Fruit fly (Drosophila melanogaster) whole organism, embryonic: ENCODE data around the gene RpS2.
A peak's percentile ranks its signal among the peaks of the same experiment; 100 is the strongest.

ENCODE experiments used
- BEAF-32 ChIP-seq: fragments of 200-800 bp; sonication (Bioruptor generic); optimal IDR thresholded peaks from 3 replicates; lab custom pipeline; 2017; ENCODE audit warnings: missing biosample characterization, missing genetic modification characterization, mild to moderate bottlenecking, moderate library complexity, missing genetic modification reagents
- C15 ChIP-seq: fragments of 200-800 bp; sonication (Bioruptor generic); IDR thresholded peaks from 3 replicates; pipeline ENCODE4 v1.3.6; 2022; ENCODE audit warnings: missing biosample characterization, missing genetic modification characterization
- CG1024 ChIP-seq: fragments of 200-800 bp; sonication (Bioruptor generic); IDR thresholded peaks from 2 replicates; pipeline ENCODE4 v1.3.6; 2022; ENCODE audit warnings: missing biosample characterization, missing genetic modification characterization
- CG11398 ChIP-seq: fragments of 200-800 bp; sonication (Bioruptor generic); optimal IDR thresholded peaks from 2 replicates; lab custom pipeline; 2016; ENCODE audit warnings: missing biosample characterization, missing genetic modification characterization
- CG12155 ChIP-seq: fragments of 200-800 bp; sonication (Bioruptor generic); optimal IDR thresholded peaks from 3 replicates; lab custom pipeline; 2016; ENCODE audit warnings: missing biosample characterization, missing genetic modification characterization
- CG12299 ChIP-seq: fragments of 200-800 bp; sonication (Bioruptor generic); optimal IDR thresholded peaks from 2 replicates; lab custom pipeline; 2018; ENCODE audit warnings: missing biosample characterization, mild to moderate bottlenecking, missing genetic modification characterization
- CG13424 ChIP-seq: fragments of 200-800 bp; sonication (Bioruptor generic); optimal IDR thresholded peaks from 2 replicates; lab custom pipeline; 2019; ENCODE audit warnings: missing biosample characterization, mild to moderate bottlenecking, missing genetic modification characterization, moderate library complexity
- CG13894 ChIP-seq: fragments of 200-800 bp; sonication (Bioruptor generic); optimal IDR thresholded peaks from 3 replicates; lab custom pipeline; 2018; ENCODE audit warnings: missing biosample characterization, mild to moderate bottlenecking, missing genetic modification characterization, moderate library complexity
- CG14014 ChIP-seq: fragments of 200-800 bp; sonication (Bioruptor generic); IDR thresholded peaks from 2 replicates; pipeline ENCODE4 v1.3.6; 2022; ENCODE audit warnings: missing biosample characterization, missing genetic modification characterization
- CG15514 ChIP-seq: fragments of 200-800 bp; sonication (Bioruptor generic); optimal IDR thresholded peaks from 3 replicates; lab custom pipeline; 2017; ENCODE audit warnings: missing biosample characterization, missing genetic modification characterization, mild to moderate bottlenecking, moderate library complexity, missing genetic modification reagents
- CG1603 ChIP-seq: fragments of 200-800 bp; sonication (Bioruptor generic); optimal IDR thresholded peaks from 2 replicates; lab custom pipeline; 2019; ENCODE audit warnings: missing biosample characterization, mild to moderate bottlenecking, missing genetic modification characterization, moderate library complexity
- CG17568 ChIP-seq: fragments of 200-800 bp; sonication (Bioruptor generic); optimal IDR thresholded peaks from 2 replicates; lab custom pipeline; 2018; ENCODE audit warnings: missing biosample characterization, mild to moderate bottlenecking, missing genetic modification characterization, moderate library complexity
- CG18599 ChIP-seq: fragments of 200-800 bp; sonication (Bioruptor generic); optimal IDR thresholded peaks from 3 replicates; lab custom pipeline; 2017; ENCODE audit warnings: missing biosample characterization, missing genetic modification characterization, mild to moderate bottlenecking, moderate library complexity, missing genetic modification reagents
- CG32767 ChIP-seq: fragments of 200-800 bp; sonication (Bioruptor generic); IDR thresholded peaks from 2 replicates; pipeline ENCODE4 v1.3.6; 2022; ENCODE audit warnings: missing biosample characterization, missing genetic modification characterization
- CG4404 ChIP-seq: fragments of 200-800 bp; sonication (Bioruptor generic); IDR thresholded peaks from 2 replicates; pipeline ENCODE4 v1.3.6; 2022; ENCODE audit warnings: missing biosample characterization, missing genetic modification characterization
- CG5245 ChIP-seq: fragments of 200-800 bp; sonication (Bioruptor generic); optimal IDR thresholded peaks from 3 replicates; lab custom pipeline; 2016; ENCODE audit warnings: missing biosample characterization, missing genetic modification characterization
- CG9876 ChIP-seq: fragments of 200-800 bp; sonication (Bioruptor generic); optimal IDR thresholded peaks from 2 replicates; lab custom pipeline; 2016; ENCODE audit warnings: missing biosample characterization, missing genetic modification characterization
- Dip2 ChIP-seq: fragments of 200-800 bp; sonication (Bioruptor generic); IDR thresholded peaks from 2 replicates; pipeline ENCODE4 v1.3.6; 2022; ENCODE audit warnings: missing biosample characterization, missing genetic modification characterization
- Fer2 ChIP-seq: fragments of 200-800 bp; sonication (Bioruptor generic); optimal IDR thresholded peaks from 2 replicates; lab custom pipeline; 2018; ENCODE audit warnings: missing biosample characterization, mild to moderate bottlenecking, missing genetic modification characterization, moderate library complexity
- HLH4C ChIP-seq: fragments of 200-800 bp; sonication (Bioruptor generic); IDR thresholded peaks from 3 replicates; pipeline ENCODE4 v1.3.6; 2022; ENCODE audit warnings: missing biosample characterization, missing genetic modification characterization; ENCODE audit not compliant: partially characterized antibody
- Hr51 ChIP-seq, 2 experiments: fragments of 200-800 bp; sonication (Bioruptor generic); optimal IDR thresholded peaks; 2 replicates in 1 of 2; 3 replicates in 1 of 2; lab custom pipeline; 2016 to 2018; ENCODE audit warnings: missing biosample characterization in 2 of 2, missing genetic modification characterization in 2 of 2, mild to moderate bottlenecking in 1 of 2, moderate library complexity in 1 of 2
- Mrtf ChIP-seq: fragments of 200-800 bp; sonication (Bioruptor generic); IDR thresholded peaks from 3 replicates; pipeline ENCODE4 v1.3.6; 2022; ENCODE audit warnings: missing biosample characterization, missing genetic modification characterization
- NC2β ChIP-seq: fragments of 200-800 bp; sonication (Bioruptor generic); optimal IDR thresholded peaks from 2 replicates; lab custom pipeline; 2016; ENCODE audit warnings: missing biosample characterization, missing genetic modification characterization
- NK7.1 ChIP-seq: fragments of 200-800 bp; sonication (Bioruptor generic); optimal IDR thresholded peaks from 3 replicates; lab custom pipeline; 2016; ENCODE audit warnings: missing biosample characterization, missing genetic modification characterization
- Nf-YC ChIP-seq: fragments of 200-800 bp; optimal IDR thresholded peaks from 3 replicates; lab custom pipeline; 2019; ENCODE audit warnings: missing biosample characterization, mild to moderate bottlenecking, missing genetic modification characterization, moderate library complexity
- Oli ChIP-seq: fragments of 200-800 bp; sonication (Bioruptor generic); optimal IDR thresholded peaks from 2 replicates; lab custom pipeline; 2018; ENCODE audit warnings: missing biosample characterization, mild to moderate bottlenecking, missing genetic modification characterization, moderate library complexity
- Poxn ChIP-seq: fragments of 200-800 bp; sonication (Bioruptor generic); IDR thresholded peaks from 2 replicates; pipeline ENCODE4 v1.3.6; 2022; ENCODE audit warnings: missing biosample characterization, missing genetic modification characterization
- Sin3A ChIP-seq: fragments of >200 bp; optimal IDR thresholded peaks from 2 replicates; lab custom pipeline; 2018
- bcd ChIP-seq: fragments of 200-800 bp; sonication (Bioruptor generic); optimal IDR thresholded peaks from 2 replicates; lab custom pipeline; 2017; ENCODE audit warnings: missing biosample characterization, mild to moderate bottlenecking, missing genetic modification characterization
- br ChIP-seq: fragments of >200 bp; optimal IDR thresholded peaks from 2 replicates; lab custom pipeline; 2017
- cg ChIP-seq: fragments of 200-800 bp; sonication (Bioruptor generic); optimal IDR thresholded peaks from 3 replicates; lab custom pipeline; 2019; ENCODE audit warnings: missing biosample characterization, mild to moderate bottlenecking, missing genetic modification characterization, moderate library complexity
- croc ChIP-seq: fragments of 200-800 bp; sonication (Bioruptor generic); conservative IDR thresholded peaks from 3 replicates; pipeline ENCODE4 v1.3.6; 2022; ENCODE audit warnings: missing biosample characterization, missing genetic modification characterization
- emc ChIP-seq: fragments of 200-800 bp; sonication (Bioruptor generic); optimal IDR thresholded peaks from 2 replicates; lab custom pipeline; 2016; ENCODE audit warnings: missing biosample characterization, missing genetic modification characterization
- ftz-f1 ChIP-seq: fragments of 200-800 bp; sonication (Bioruptor generic); optimal IDR thresholded peaks from 2 replicates; lab custom pipeline; 2016; ENCODE audit warnings: missing biosample characterization, missing genetic modification characterization
- gce ChIP-seq: fragments of 200-800 bp; sonication (Bioruptor generic); IDR thresholded peaks from 3 replicates; pipeline ENCODE4 v1.3.6; 2022; ENCODE audit warnings: missing biosample characterization, missing genetic modification characterization
- gro ChIP-seq: fragments of 200-800 bp; sonication (Bioruptor generic); optimal IDR thresholded peaks from 2 replicates; lab custom pipeline; 2016; ENCODE audit warnings: missing biosample characterization, missing genetic modification characterization
- hbn ChIP-seq: fragments of 200-800 bp; sonication (Bioruptor generic); IDR thresholded peaks from 2 replicates; pipeline ENCODE4 v1.3.6; 2022; ENCODE audit warnings: missing biosample characterization, missing genetic modification characterization; ENCODE audit not compliant: partially characterized antibody
- hkb ChIP-seq, 2 experiments: fragments of 200-800 bp in 1 of 2; fragments of >200 bp in 1 of 2; sonication (Bioruptor generic) in 1 of 2; IDR thresholded peaks in 1 of 2; optimal IDR thresholded peaks in 1 of 2; 2 replicates each; pipeline versions ENCODE4 v1.3.6 to Lab custom; 2017 to 2022; ENCODE audit warnings: missing biosample characterization in 1 of 2, missing genetic modification characterization in 1 of 2
- jing ChIP-seq: fragments of 200-800 bp; sonication (Bioruptor generic); optimal IDR thresholded peaks from 2 replicates; lab custom pipeline; 2018; ENCODE audit warnings: missing biosample characterization, mild to moderate bottlenecking, missing genetic modification characterization
- org-1 ChIP-seq: fragments of 200-800 bp; sonication (Bioruptor generic); optimal IDR thresholded peaks from 2 replicates; lab custom pipeline; 2017; ENCODE audit warnings: missing biosample characterization, missing genetic modification characterization
- pfk ChIP-seq: fragments of 200-800 bp; sonication (Bioruptor generic); optimal IDR thresholded peaks from 2 replicates; lab custom pipeline; 2018; ENCODE audit warnings: missing biosample characterization, mild to moderate bottlenecking, missing genetic modification characterization, moderate library complexity
- pita ChIP-seq: fragments of 200-800 bp; sonication (Bioruptor generic); optimal IDR thresholded peaks from 2 replicates; lab custom pipeline; 2017; ENCODE audit warnings: missing biosample characterization, mild to moderate bottlenecking, missing genetic modification characterization
- ranshi ChIP-seq: fragments of 200-800 bp; sonication (Bioruptor generic); IDR thresholded peaks from 2 replicates; pipeline ENCODE4 v1.3.6; 2022; ENCODE audit warnings: missing biosample characterization, missing genetic modification characterization
- sim ChIP-seq: fragments of 200-800 bp; sonication (Bioruptor generic); IDR thresholded peaks from 2 replicates; pipeline ENCODE4 v1.3.6; 2022; ENCODE audit warnings: missing biosample characterization, missing genetic modification characterization
- tll ChIP-seq, 2 experiments: fragments of 200-800 bp in 1 of 2; fragments of >200 bp in 1 of 2; sonication (Bioruptor generic) in 1 of 2; optimal IDR thresholded peaks; 2 replicates each; lab custom pipeline; 2017 to 2019; ENCODE audit warnings: missing biosample characterization in 2 of 2, missing genetic modification characterization in 2 of 2, mild to moderate bottlenecking in 1 of 2, moderate library complexity in 1 of 2
- wek ChIP-seq: fragments of 200-800 bp; sonication (Bioruptor generic); optimal IDR thresholded peaks from 3 replicates; lab custom pipeline; 2018; ENCODE audit warnings: missing biosample characterization, mild to moderate bottlenecking, missing genetic modification characterization, moderate library complexity
- zen ChIP-seq: fragments of 200-800 bp; sonication (Bioruptor generic); optimal IDR thresholded peaks from 3 replicates; lab custom pipeline; 2018; ENCODE audit warnings: missing biosample characterization, mild to moderate bottlenecking, missing genetic modification characterization, moderate library complexity
- zfh2 ChIP-seq: fragments of 200-800 bp; sonication (Bioruptor generic); optimal IDR thresholded peaks from 2 replicates; lab custom pipeline; 2016; ENCODE audit warnings: missing biosample characterization, missing genetic modification characterization

RpS2 gene

DNA sequence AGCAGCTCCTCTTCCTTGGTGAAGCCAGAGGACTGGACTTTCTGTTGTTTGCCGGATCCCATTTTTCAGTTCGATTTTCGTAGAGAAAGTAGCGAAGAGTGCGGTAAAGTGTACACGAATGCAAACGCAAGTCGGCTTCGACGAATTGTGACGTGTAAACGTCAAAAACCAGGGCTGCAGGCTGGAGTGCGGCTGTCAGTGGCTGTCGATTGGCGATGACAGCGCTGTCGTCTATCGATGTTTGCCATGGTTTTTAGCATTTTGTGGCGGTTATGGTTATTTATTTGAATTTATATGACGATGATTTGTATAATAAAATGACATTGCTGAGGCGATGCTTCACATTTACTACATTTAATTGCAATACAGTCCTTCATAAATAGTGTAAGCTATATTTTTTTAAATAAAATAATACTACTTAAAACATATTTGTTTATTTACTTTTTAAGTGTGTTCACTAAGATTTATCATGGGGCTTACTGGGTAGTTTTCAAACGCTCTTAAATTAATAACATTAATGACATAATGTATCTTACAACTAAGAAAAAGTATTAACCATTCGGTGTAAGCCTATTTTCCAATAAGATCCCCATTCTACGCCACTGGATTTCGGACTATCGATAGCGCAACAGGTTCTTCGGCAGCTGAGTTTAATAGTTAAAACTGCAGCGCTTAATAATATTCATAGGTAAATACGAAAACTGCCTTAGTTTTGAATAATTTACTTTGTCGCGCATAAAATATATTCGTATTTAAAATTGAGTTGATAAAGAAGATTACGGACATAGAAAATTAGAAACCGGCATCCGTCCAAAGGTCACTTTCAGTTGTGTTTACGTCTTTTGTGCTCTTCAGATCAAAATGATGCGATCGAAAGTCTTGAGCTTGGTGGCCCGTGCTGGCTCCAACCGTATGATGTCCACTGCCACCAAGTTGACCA is 20.9 kb upstream of the RpS2 start, which contains the start of the genes CG5885 and CG4598 (continued):
- TF ChIP-seq CG18599 (GFP tag; lab: Kevin White, UChicago) (peak; percentile 70), HLH4C (peak; percentile 82), CG12155 (GFP tag; lab: Kevin White, UChicago) (peak; percentile 69), tll (GFP tag; optimal IDR thresholded peaks at IDR 0.05; lab: Kevin White, UChicago) (no peak), croc (GFP tag; lab: Robert Waterston, UW) (0 out of 3 replicates have a peak, but pooled peaks have one; percentile 25), CG9876 (GFP tag; lab: Kevin White, UChicago) (no peak), sim (GFP tag; lab: Robert Waterston, UW) (no peak; the same call in 1 of the 2 replicates), CG5245 (GFP tag; lab: Kevin White, UChicago) (no peak), cg (GFP tag; lab: Kevin White, UChicago) (no peak), NK7.1 (GFP tag; lab: Kevin White, UChicago) (no peak), hkb (optimal IDR thresholded peaks at IDR 0.05; lab: Kevin White, UChicago) (no peak), hkb (GFP tag; IDR thresholded peaks at IDR 0.05; lab: Robert Waterston, UW) (peak; percentile 84), br (lab: Kevin White, UChicago) (no peak), CG32767 (peak; percentile 34; the same call in 1 of the 2 replicates), ftz-f1 (GFP tag; lab: Kevin White, UChicago) (no peak), Mrtf (GFP tag; lab: Robert Waterston, UW) (peak; percentile 65; the same call in 2 of the 3 replicates), gro (GFP tag; lab: Kevin White, UChicago) (no peak), pfk (no peak), NC2β (GFP tag; lab: Kevin White, UChicago) (peak; percentile 44), CG15514 (GFP tag; lab: Kevin White, UChicago) (peak; percentile 64), Nf-YC (tag; lab: Kevin White, UChicago) (peak; percentile 67), C15 (GFP tag; lab: Robert Waterston, UW) (0 out of 3 replicates have a peak, but pooled peaks have one; percentile 17), BEAF-32 (GFP tag; lab: Kevin White, UChicago) (peak; percentile 82), CG4404 (no peak), CG12299 (tag; lab: Kevin White, UChicago) (peak; percentile 2), CG13424 (peak; percentile 78), emc (no peak), CG17568 (no peak), CG1603 (tag; lab: Kevin White, UChicago) (peak; percentile 78), zfh2 (peak; percentile 51), pita (GFP tag; lab: Kevin White, UChicago) (no peak), Poxn (GFP tag; lab: Robert Waterston, UW) (no peak), org-1 (no peak), Fer2 (tag; lab: Kevin White, UChicago) (peak; percentile 57), Dip2 (GFP tag; lab: Robert Waterston, UW) (no peak), CG11398 (GFP tag; lab: Kevin White, UChicago) (no peak), bcd (peak; percentile 37), Sin3A (lab: Kevin White, UChicago) (peak; percentile 46), CG13894 (tag; lab: Kevin White, UChicago) (peak; percentile 53), zen (tag; lab: Kevin White, UChicago) (peak; percentile 7), wek (GFP tag; lab: Kevin White, UChicago) (no peak), jing (GFP tag; lab: Kevin White, UChicago) (peak; percentile 50), Hr51 (GFP tag; optimal IDR thresholded peaks at IDR 0.05; lab: Kevin White, UChicago) (peak; percentile 11 to 81), Oli (tag; lab: Kevin White, UChicago) (peak; percentile 62), CG14014 (GFP tag; lab: Robert Waterston, UW) (peak; percentile 59), gce (no peak), hbn (GFP tag; lab: Robert Waterston, UW) (peak; percentile 68), ranshi (GFP tag; lab: Robert Waterston, UW) (peak; percentile 78), CG1024 (GFP tag; lab: Robert Waterston, UW) (peak; percentile 42)
